Fruit fly (Drosophila melanogaster) whole organism, embryonic: Measurements from ENCODE around the gene klar.

ENCODE experiments used
- Ada2b ChIP-seq: fragments of 200-800 bp; sonication (Bioruptor generic); IDR thresholded peaks from 2 replicates; pipeline ENCODE4 v1.3.6; 2022; ENCODE audit warnings: missing biosample characterization, missing genetic modification characterization
- Atf3 ChIP-seq: fragments of 200-800 bp; sonication (Bioruptor generic); optimal IDR thresholded peaks from 3 replicates; lab custom pipeline; 2016; ENCODE audit warnings: missing biosample characterization, missing genetic modification characterization
- Awh ChIP-seq: fragments of 200-800 bp; sonication (Bioruptor generic); IDR thresholded peaks from 2 replicates; pipeline ENCODE4, ENCODE4 v1.3.6; 2022; ENCODE audit warnings: missing biosample characterization, missing genetic modification characterization
- CG10209 ChIP-seq: fragments of 200-800 bp; sonication (Bioruptor generic); optimal IDR thresholded peaks from 3 replicates; lab custom pipeline; 2017; ENCODE audit warnings: missing biosample characterization, mild to moderate bottlenecking, missing genetic modification characterization, missing genetic modification reagents
- CG11723 ChIP-seq: fragments of 200-800 bp; sonication (Bioruptor generic); optimal IDR thresholded peaks from 2 replicates; lab custom pipeline; 2017; ENCODE audit warnings: missing biosample characterization, mild to moderate bottlenecking, missing genetic modification characterization
- CG14860 ChIP-seq: fragments of 200-800 bp; sonication (Bioruptor generic); IDR thresholded peaks from 3 replicates; pipeline ENCODE4 v1.3.6; 2022; ENCODE audit warnings: missing biosample characterization, missing genetic modification characterization; ENCODE audit not compliant: partially characterized antibody
- CG15696 ChIP-seq: fragments of 200-800 bp; sonication (Bioruptor generic); optimal IDR thresholded peaks from 2 replicates; lab custom pipeline; 2019; ENCODE audit warnings: missing biosample characterization, mild to moderate bottlenecking, missing genetic modification characterization, moderate library complexity
- CG1602 ChIP-seq: fragments of 200-800 bp; sonication (Bioruptor generic); optimal IDR thresholded peaks from 3 replicates; lab custom pipeline; 2016; ENCODE audit warnings: missing biosample characterization, missing genetic modification characterization
- CG17912 ChIP-seq: fragments of 200-800 bp; sonication (Bioruptor generic); optimal IDR thresholded peaks from 2 replicates; lab custom pipeline; 2018; ENCODE audit warnings: missing biosample characterization, mild to moderate bottlenecking, missing genetic modification characterization
- CG4360 ChIP-seq: fragments of 200-800 bp; sonication (Bioruptor generic); IDR thresholded peaks from 2 replicates; pipeline ENCODE4 v1.3.6; 2022; ENCODE audit warnings: missing biosample characterization, missing genetic modification characterization
- CG4707 ChIP-seq: fragments of 200-800 bp; sonication (Bioruptor generic); optimal IDR thresholded peaks from 2 replicates; lab custom pipeline; 2018; ENCODE audit warnings: missing biosample characterization, mild to moderate bottlenecking, missing genetic modification characterization, moderate library complexity
- CG8924 ChIP-seq: fragments of 200-800 bp; optimal IDR thresholded peaks from 3 replicates; lab custom pipeline; 2019; ENCODE audit warnings: missing biosample characterization, mild to moderate bottlenecking, missing genetic modification characterization, moderate library complexity
- CkIIα-i1 ChIP-seq: fragments of 200-800 bp; sonication (Bioruptor generic); IDR thresholded peaks from 2 replicates; pipeline ENCODE4 v1.3.6; 2022; ENCODE audit warnings: missing biosample characterization, missing genetic modification characterization
- Doc2 ChIP-seq: fragments of 200-800 bp; sonication (Bioruptor generic); IDR thresholded peaks from 2 replicates; pipeline ENCODE4 v1.3.6; 2022; ENCODE audit warnings: missing biosample characterization, missing genetic modification characterization
- Eip74EF ChIP-seq, 2 experiments: fragments of 200-800 bp in 1 of 2; fragments of >200 bp in 1 of 2; sonication (Bioruptor generic) in 1 of 2; optimal IDR thresholded peaks; 2 replicates each; lab custom pipeline; 2017 to 2019; ENCODE audit warnings: missing biosample characterization in 2 of 2, missing genetic modification characterization in 2 of 2, mild to moderate bottlenecking in 1 of 2, moderate library complexity in 1 of 2
- GATAe ChIP-seq: fragments of 200-800 bp; sonication (Bioruptor generic); conservative IDR thresholded peaks from 2 replicates; pipeline ENCODE4 v1.3.6; 2022; ENCODE audit warnings: missing biosample characterization, missing genetic modification characterization
- HLH4C ChIP-seq: fragments of 200-800 bp; sonication (Bioruptor generic); IDR thresholded peaks from 3 replicates; pipeline ENCODE4 v1.3.6; 2022; ENCODE audit warnings: missing biosample characterization, missing genetic modification characterization; ENCODE audit not compliant: partially characterized antibody
- Hr78 ChIP-seq, 2 experiments: fragments of 200-800 bp in 1 of 2; fragments of >200 bp in 1 of 2; sonication (Bioruptor generic) in 1 of 2; optimal IDR thresholded peaks; 2 replicates each; lab custom pipeline; 2017 to 2019; ENCODE audit warnings: missing biosample characterization in 2 of 2, missing genetic modification characterization in 2 of 2, mild to moderate bottlenecking in 1 of 2, moderate library complexity in 1 of 2
- Kr ChIP-seq: fragments of 200-800 bp; sonication (Bioruptor generic); optimal IDR thresholded peaks from 2 replicates; lab custom pipeline; 2017; ENCODE audit warnings: missing biosample characterization, mild to moderate bottlenecking, missing genetic modification characterization
- Lhr ChIP-seq: fragments of 200-800 bp; sonication (Bioruptor generic); optimal IDR thresholded peaks from 3 replicates; lab custom pipeline; 2017; ENCODE audit warnings: mild to moderate bottlenecking, missing biosample characterization, missing genetic modification reagents, missing genetic modification characterization
- Lim3 ChIP-seq: fragments of 200-800 bp; sonication (Bioruptor generic); IDR thresholded peaks from 2 replicates; pipeline ENCODE4 v1.3.6; 2022; ENCODE audit warnings: missing biosample characterization, missing genetic modification characterization
- Meics ChIP-seq: fragments of 200-800 bp; sonication (Bioruptor generic); optimal IDR thresholded peaks from 2 replicates; lab custom pipeline; 2017; ENCODE audit warnings: missing biosample characterization, mild to moderate bottlenecking, missing genetic modification characterization
- Nf-YC ChIP-seq: fragments of 200-800 bp; optimal IDR thresholded peaks from 3 replicates; lab custom pipeline; 2019; ENCODE audit warnings: missing biosample characterization, mild to moderate bottlenecking, missing genetic modification characterization, moderate library complexity
- Opbp ChIP-seq: fragments of 200-800 bp; sonication (Bioruptor generic); IDR thresholded peaks from 3 replicates; pipeline ENCODE4 v1.3.6; 2022; ENCODE audit warnings: missing biosample characterization, missing genetic modification characterization; ENCODE audit not compliant: partially characterized antibody
- Sox100B ChIP-seq: fragments of 200-800 bp; sonication (Bioruptor generic); optimal IDR thresholded peaks from 3 replicates; lab custom pipeline; 2018; ENCODE audit warnings: missing biosample characterization, mild to moderate bottlenecking, missing genetic modification characterization
- Trl ChIP-seq, 3 experiments: fragments of >200 bp in 2 of 3; fragments of 200-800 bp in 1 of 3; sonication (Bioruptor generic) in 1 of 3; optimal IDR thresholded peaks; 2 replicates in 1 of 3; 3 replicates in 2 of 3; lab custom pipeline; 2016 to 2017; ENCODE audit warnings: missing biosample characterization in 1 of 3, missing genetic modification characterization in 1 of 3
- ato ChIP-seq: fragments of 200-800 bp; sonication (Bioruptor generic); IDR thresholded peaks from 2 replicates; pipeline ENCODE4 v1.3.6; 2022; ENCODE audit warnings: missing biosample characterization, missing genetic modification characterization; ENCODE audit not compliant: partially characterized antibody
- bsh ChIP-seq, 2 experiments: fragments of 200-800 bp; sonication (Bioruptor generic); optimal IDR thresholded peaks; 2 replicates each; lab custom pipeline; 2017 to 2018; ENCODE audit warnings: mild to moderate bottlenecking in 2 of 2, missing biosample characterization in 2 of 2, missing genetic modification characterization in 2 of 2, moderate library complexity in 1 of 2
- btn ChIP-seq: fragments of 200-800 bp; sonication (Bioruptor generic); optimal IDR thresholded peaks from 2 replicates; lab custom pipeline; 2016; ENCODE audit warnings: missing biosample characterization, missing genetic modification characterization
- cg ChIP-seq: fragments of 200-800 bp; sonication (Bioruptor generic); optimal IDR thresholded peaks from 3 replicates; lab custom pipeline; 2019; ENCODE audit warnings: missing biosample characterization, mild to moderate bottlenecking, missing genetic modification characterization, moderate library complexity
- crc ChIP-seq: fragments of 200-800 bp; sonication (Bioruptor generic); optimal IDR thresholded peaks from 2 replicates; lab custom pipeline; 2016; ENCODE audit warnings: missing biosample characterization, missing genetic modification characterization
- crol ChIP-seq: fragments of 200-800 bp; sonication (Bioruptor generic); IDR thresholded peaks from 2 replicates; pipeline ENCODE4 v1.3.6; 2022; ENCODE audit warnings: missing biosample characterization, missing genetic modification characterization
- eyg ChIP-seq: fragments of 200-800 bp; sonication (Bioruptor generic); optimal IDR thresholded peaks from 3 replicates; lab custom pipeline; 2016; ENCODE audit warnings: missing biosample characterization, missing genetic modification characterization
- hb ChIP-seq: fragments of 200-800 bp; sonication (Bioruptor generic); IDR thresholded peaks from 3 replicates; pipeline ENCODE4 v1.3.6; 2022; ENCODE audit warnings: missing biosample characterization, missing genetic modification characterization; ENCODE audit not compliant: partially characterized antibody
- insv ChIP-seq, 2 experiments: fragments of 200-800 bp; sonication (Bioruptor generic); optimal IDR thresholded peaks; 3 replicates each; lab custom pipeline; 2016 to 2018; ENCODE audit warnings: missing biosample characterization in 2 of 2, missing genetic modification characterization in 2 of 2
- kah ChIP-seq: fragments of 200-800 bp; sonication (Bioruptor generic); optimal IDR thresholded peaks from 2 replicates; lab custom pipeline; 2018; ENCODE audit warnings: missing biosample characterization, mild to moderate bottlenecking, missing genetic modification characterization
- nom ChIP-seq: fragments of 200-800 bp; sonication (Bioruptor generic); optimal IDR thresholded peaks from 2 replicates; lab custom pipeline; 2017; ENCODE audit warnings: missing biosample characterization, missing genetic modification characterization, mild to moderate bottlenecking, moderate library complexity, missing genetic modification reagents
- phol ChIP-seq: fragments of 200-800 bp; sonication (Bioruptor generic); optimal IDR thresholded peaks from 3 replicates; lab custom pipeline; 2018; ENCODE audit warnings: missing biosample characterization, mild to moderate bottlenecking, missing genetic modification characterization, moderate library complexity
- pros ChIP-seq: fragments of 200-800 bp; sonication (Bioruptor generic); optimal IDR thresholded peaks from 3 replicates; lab custom pipeline; 2019; ENCODE audit warnings: missing biosample characterization, mild to moderate bottlenecking, missing genetic modification characterization, moderate library complexity
- pum ChIP-seq: fragments of 200-800 bp; sonication (Bioruptor generic); optimal IDR thresholded peaks from 2 replicates; lab custom pipeline; 2016; ENCODE audit warnings: missing biosample characterization, missing genetic modification characterization
- sens-2 ChIP-seq: fragments of 200-800 bp; sonication (Bioruptor generic); IDR thresholded peaks from 2 replicates; pipeline ENCODE4 v1.3.6; 2022; ENCODE audit warnings: missing biosample characterization, missing genetic modification characterization
- sisA ChIP-seq: fragments of 200-800 bp; sonication (Bioruptor generic); IDR thresholded peaks from 2 replicates; pipeline ENCODE4 v1.3.6; 2022; ENCODE audit warnings: missing biosample characterization, missing genetic modification characterization
- tll ChIP-seq, 2 experiments: fragments of 200-800 bp in 1 of 2; fragments of >200 bp in 1 of 2; sonication (Bioruptor generic) in 1 of 2; optimal IDR thresholded peaks; 2 replicates each; lab custom pipeline; 2017 to 2019; ENCODE audit warnings: missing biosample characterization in 2 of 2, missing genetic modification characterization in 2 of 2, mild to moderate bottlenecking in 1 of 2, moderate library complexity in 1 of 2
- tna ChIP-seq: fragments of 200-800 bp; sonication (Bioruptor generic); IDR thresholded peaks from 2 replicates; pipeline ENCODE4 v1.3.6; 2022; ENCODE audit warnings: missing biosample characterization, missing genetic modification characterization; ENCODE audit not compliant: partially characterized antibody
- usp ChIP-seq: fragments of >200 bp; optimal IDR thresholded peaks from 2 replicates; lab custom pipeline; 2017; ENCODE audit warnings: missing biosample characterization, missing genetic modification characterization
- yki ChIP-seq: fragments of >200 bp; optimal IDR thresholded peaks from 3 replicates; lab custom pipeline; 2018
- zf30C ChIP-seq: fragments of 200-800 bp; sonication (Bioruptor generic); optimal IDR thresholded peaks from 3 replicates; lab custom pipeline; 2018; ENCODE audit warnings: missing biosample characterization, mild to moderate bottlenecking, missing genetic modification characterization

klar gene

dm6 chr3L:540089-540407 lies 366 bp downstream of the klar start (continued):
- no peak for TF ChIP-seq crc
- TF ChIP-seq insv (GFP tag; optimal IDR thresholded peaks at IDR 0.05; lab: Kevin White, UChicago), result peak; percentile 50 to 76
- no peak for TF ChIP-seq crol (GFP tag; lab: Robert Waterston, UW)
- no peak for TF ChIP-seq Hr78 (GFP tag; optimal IDR thresholded peaks at IDR 0.05; lab: Kevin White, UChicago)
- TF ChIP-seq Trl (optimal IDR thresholded peaks at IDR 0.05; lab: Kevin White, UChicago), result peak; percentile 42 to 47
- no peak for TF ChIP-seq Trl (GFP tag; optimal IDR thresholded peaks at IDR 0.05; lab: Kevin White, UChicago)
- TF ChIP-seq cg (GFP tag; lab: Kevin White, UChicago), result peak; percentile 55

dm6 chr3L:539383-540088 lies 878 bp downstream of the klar start:
- TF ChIP-seq CG1602 (GFP tag; lab: Kevin White, UChicago) (no peak), zf30C (GFP tag; lab: Kevin White, UChicago) (no peak), btn (GFP tag; lab: Kevin White, UChicago) (no peak), Nf-YC (tag; lab: Kevin White, UChicago) (peak; percentile 32), yki (no peak), pros (GFP tag; lab: Kevin White, UChicago) (peak; percentile 74), Lhr (GFP tag; lab: Kevin White, UChicago) (no peak), CkIIα-i1 (GFP tag; lab: Robert Waterston, UW) (no peak), Atf3 (GFP tag; lab: Kevin White, UChicago) (no peak), sisA (GFP tag; lab: Robert Waterston, UW) (no peak), Lim3 (GFP tag; lab: Robert Waterston, UW) (no peak), usp (GFP tag; lab: Kevin White, UChicago) (no peak), Awh (GFP tag; lab: Robert Waterston, UW) (no peak), CG15696 (tag; lab: Kevin White, UChicago) (no peak), Sox100B (GFP tag; lab: Kevin White, UChicago) (no peak), CG4360 (GFP tag; lab: Robert Waterston, UW) (peak; percentile 22; the same call in 1 of the 2 replicates), GATAe (no peak), CG11723 (no peak), CG4707 (GFP tag; lab: Kevin White, UChicago) (no peak), CG10209 (no peak), kah (no peak), HLH4C (GFP tag; lab: Robert Waterston, UW) (no peak), CG17912 (no peak), tll (GFP tag; optimal IDR thresholded peaks at IDR 0.05; lab: Kevin White, UChicago) (peak in 1 of 2 experiments; percentile 42), eyg (GFP tag; lab: Kevin White, UChicago) (no peak), tna (no peak), Doc2 (no peak), CG8924 (tag; lab: Kevin White, UChicago) (no peak), Eip74EF (GFP tag; optimal IDR thresholded peaks at IDR 0.05; lab: Kevin White, UChicago) (no peak), sens-2 (GFP tag; lab: Robert Waterston, UW) (no peak), Ada2b (GFP tag; lab: Robert Waterston, UW) (no peak), pum (GFP tag; lab: Kevin White, UChicago) (no peak), nom (GFP tag; lab: Kevin White, UChicago) (peak; percentile 93), ato (GFP tag; lab: Robert Waterston, UW) (no peak), Opbp (GFP tag; lab: Robert Waterston, UW) (peak; percentile 19; the same call in 1 of the 3 replicates), phol (no peak), CG14860 (GFP tag; lab: Robert Waterston, UW) (no peak), Kr (GFP tag; lab: Kevin White, UChicago) (no peak), Meics (GFP tag; lab: Kevin White, UChicago) (no peak), bsh (GFP tag; optimal IDR thresholded peaks at IDR 0.05; lab: Kevin White, UChicago) (peak in 1 of 2 experiments; percentile 68), hb (no peak)
